Fruit fly (Drosophila melanogaster): ENCODE measurements around the gene CG9951.

Gene CG9951

dm6 chr3L:16885042-16885441, 22.1 kb downstream of the CG9951 start (continued):
- TF ChIP-seq Ptx1 (GFP tag; IDR thresholded peaks at IDR 0.05) (peak; percentile 68), tgo (GFP tag; IDR thresholded peaks at IDR 0.05) (peak; percentile 32; the same call in 1 of the 3 replicates), slbo (GFP tag; IDR thresholded peaks at IDR 0.05) (peak; percentile 73), CG7963 (GFP tag; IDR thresholded peaks at IDR 0.05; ENCODE audit: partially characterized antibody) (no peak), dpn (GFP tag; optimal IDR thresholded peaks at IDR 0.05) (peak in 1 of 2 experiments; percentile 6), CG3281 (GFP tag; optimal IDR thresholded peaks at IDR 0.05) (peak; percentile 36), Med (GFP tag) (peak; percentile 63), dmrt11E (tag; optimal IDR thresholded peaks at IDR 0.05) (no peak), CG16813 (GFP tag; IDR thresholded peaks at IDR 0.05; ENCODE audit: partially characterized antibody) (no peak), H15 (GFP tag; IDR thresholded peaks at IDR 0.05) (0 out of 3 replicates have a peak, but pooled peaks have one; percentile 9), CG12942 (GFP tag; optimal IDR thresholded peaks at IDR 0.05) (no peak), cwo (GFP tag; optimal IDR thresholded peaks at IDR 0.05) (peak; percentile 21), Drgx (GFP tag; IDR thresholded peaks at IDR 0.05) (peak; percentile 28; the same call in 1 of the 2 replicates), CG10366 (GFP tag; IDR thresholded peaks at IDR 0.05) (peak; percentile 46), Neu2 (GFP tag; optimal IDR thresholded peaks at IDR 0.05; ENCODE audit: borderline replicate concordance) (no peak), HLH3B (GFP tag; IDR thresholded peaks at IDR 0.05) (no peak), CG1603 (tag; optimal IDR thresholded peaks at IDR 0.05) (no peak), CG10147 (GFP tag; optimal IDR thresholded peaks at IDR 0.05) (peak; percentile 22), CG4730 (GFP tag; IDR thresholded peaks at IDR 0.05) (0 out of 2 replicates have a peak, but pooled peaks have one; percentile 13), CG13296 (GFP tag; optimal IDR thresholded peaks at IDR 0.05) (peak; percentile 61), Pdp1 (GFP tag; optimal IDR thresholded peaks at IDR 0.05) (peak in 1 of 2 experiments; percentile 24), Dbx (GFP tag; IDR thresholded peaks at IDR 0.05) (peak; percentile 45; the same call in 1 of the 3 replicates), HLH54F (GFP tag; optimal IDR thresholded peaks at IDR 0.05) (no peak), ap (GFP tag; IDR thresholded peaks at IDR 0.05) (no peak), sob (GFP tag; IDR thresholded peaks at IDR 0.05) (peak; percentile 45; the same call in 1 of the 2 replicates), CG6854 (GFP tag; optimal IDR thresholded peaks at IDR 0.05) (no peak), CG16815 (GFP tag; optimal IDR thresholded peaks at IDR 0.05) (no peak), tap (tag; optimal IDR thresholded peaks at IDR 0.05) (peak; percentile 22), CkIIα-i1 (GFP tag; IDR thresholded peaks at IDR 0.05) (no peak), D19A (tag; optimal IDR thresholded peaks at IDR 0.05) (peak; percentile 70), kah (GFP tag; optimal IDR thresholded peaks at IDR 0.05) (no peak), Atf6 (GFP tag; IDR thresholded peaks at IDR 0.05) (0 out of 2 replicates have a peak, but pooled peaks have one; percentile 38), stc (GFP tag; IDR thresholded peaks at IDR 0.05) (peak; percentile 44; the same call in 1 of the 2 replicates), so (GFP tag; IDR thresholded peaks at IDR 0.05) (0 out of 3 replicates have a peak, but pooled peaks have one; percentile 54), trem (tag; optimal IDR thresholded peaks at IDR 0.05) (no peak), CG13424 (tag; optimal IDR thresholded peaks at IDR 0.05) (peak; percentile 26), bbx (GFP tag; IDR thresholded peaks at IDR 0.05; ENCODE audit: partially characterized antibody) (no peak), Adf1 (GFP tag; IDR thresholded peaks at IDR 0.05) (peak; percentile 34; the same call in 1 of the 2 replicates), CG7556 (GFP tag; optimal IDR thresholded peaks at IDR 0.05) (peak; percentile 11), CG11247 (GFP tag; IDR thresholded peaks at IDR 0.05) (0 out of 2 replicates have a peak, but pooled peaks have one; percentile 11), fd3F (GFP tag; optimal IDR thresholded peaks at IDR 0.05) (peak; percentile 24), CG13775 (GFP tag; optimal IDR thresholded peaks at IDR 0.05) (no peak), Rfx (GFP tag; IDR thresholded peaks at IDR 0.05) (peak; percentile 65), Hmx (GFP tag; optimal IDR thresholded peaks at IDR 0.05) (no peak), CG30431 (GFP tag; optimal IDR thresholded peaks at IDR 0.05) (no peak), E2f1 (GFP tag; IDR thresholded peaks at IDR 0.05) (0 out of 2 replicates have a peak, but pooled peaks have one; percentile 27), Spps (tag; optimal IDR thresholded peaks at IDR 0.05) (no peak), Meics (GFP tag; optimal IDR thresholded peaks at IDR 0.05) (peak; percentile 56), CG15269 (tag; optimal IDR thresholded peaks at IDR 0.05) (peak; percentile 49), sens (GFP tag) (peak; percentile 15)

Measured in whole organism, embryonic.